Fruit fly (Drosophila melanogaster) whole organism, prepupa: ENCODE results near the gene Pop4.
A peak's percentile ranks its signal among the peaks of the same experiment; 100 is the strongest.

ENCODE experiments used
- Blimp-1 ChIP-seq: fragments of 200-800 bp; sonication (Bioruptor generic); optimal IDR thresholded peaks from 3 replicates; lab custom pipeline; 2017; ENCODE audit warnings: missing biosample characterization, missing genetic modification characterization, mild to moderate bottlenecking, moderate library complexity, missing genetic modification reagents
- CG10631 ChIP-seq: fragments of 200-800 bp; sonication (Bioruptor generic); optimal IDR thresholded peaks from 2 replicates; lab custom pipeline; 2016; ENCODE audit warnings: missing biosample characterization, missing genetic modification characterization
- CG10669 ChIP-seq: fragments of 200-800 bp; sonication (Bioruptor generic); optimal IDR thresholded peaks from 3 replicates; lab custom pipeline; 2018; ENCODE audit warnings: missing biosample characterization, mild to moderate bottlenecking, missing genetic modification characterization, moderate library complexity
- CG11294 ChIP-seq: fragments of 200-800 bp; sonication (Bioruptor generic); IDR thresholded peaks from 2 replicates; pipeline ENCODE4 v1.3.6; 2022; ENCODE audit warnings: missing biosample characterization, missing genetic modification characterization
- CG11762 ChIP-seq: fragments of 200-800 bp; sonication (Bioruptor generic); optimal IDR thresholded peaks from 3 replicates; lab custom pipeline; 2016; ENCODE audit warnings: missing biosample characterization, missing genetic modification characterization; ENCODE audit not compliant: insufficient read depth
- CG11902 ChIP-seq: fragments of 200-800 bp; sonication (Bioruptor generic); optimal IDR thresholded peaks from 3 replicates; lab custom pipeline; 2016; ENCODE audit warnings: missing biosample characterization, missing genetic modification characterization
- CG15336 ChIP-seq: fragments of 200-800 bp; sonication (Bioruptor generic); IDR thresholded peaks from 2 replicates; pipeline ENCODE4 v1.3.6; 2022; ENCODE audit warnings: missing biosample characterization, missing genetic modification characterization
- CG1621 ChIP-seq: fragments of 200-800 bp; sonication (Bioruptor generic); optimal IDR thresholded peaks from 3 replicates; lab custom pipeline; 2018; ENCODE audit warnings: missing biosample characterization, mild to moderate bottlenecking, missing genetic modification characterization
- CG16779 ChIP-seq: fragments of 200-800 bp; sonication (Bioruptor generic); optimal IDR thresholded peaks from 3 replicates; lab custom pipeline; 2017; ENCODE audit warnings: missing biosample characterization, mild to moderate bottlenecking, missing genetic modification characterization
- CG3032 ChIP-seq: fragments of 200-800 bp; optimal IDR thresholded peaks from 2 replicates; lab custom pipeline; 2019; ENCODE audit warnings: missing biosample characterization, mild to moderate bottlenecking, missing genetic modification characterization, moderate library complexity
- CG31627 ChIP-seq: fragments of 200-800 bp; sonication (Bioruptor generic); optimal IDR thresholded peaks from 3 replicates; lab custom pipeline; 2016; ENCODE audit warnings: missing biosample characterization, missing genetic modification characterization
- CG34406 ChIP-seq: fragments of 200-800 bp; sonication (Bioruptor generic); optimal IDR thresholded peaks from 3 replicates; lab custom pipeline; 2016; ENCODE audit warnings: missing biosample characterization, missing genetic modification characterization
- CG3919 ChIP-seq: fragments of 200-800 bp; sonication (Bioruptor generic); optimal IDR thresholded peaks from 3 replicates; lab custom pipeline; 2016; ENCODE audit warnings: missing biosample characterization, missing genetic modification characterization
- CG6163 ChIP-seq: fragments of 200-800 bp; sonication (Bioruptor generic); IDR thresholded peaks from 3 replicates; pipeline ENCODE4 v1.3.6; 2022; ENCODE audit warnings: missing biosample characterization, missing genetic modification characterization
- CG6792 ChIP-seq: fragments of 200-800 bp; sonication (Bioruptor generic); optimal IDR thresholded peaks from 3 replicates; lab custom pipeline; 2016; ENCODE audit warnings: missing biosample characterization, missing genetic modification characterization
- CG8632 ChIP-seq: fragments of 200-800 bp; sonication (Bioruptor generic); optimal IDR thresholded peaks from 3 replicates; lab custom pipeline; 2016; ENCODE audit warnings: missing biosample characterization, missing genetic modification characterization
- Eip75B ChIP-seq: fragments of 200-800 bp; sonication (Bioruptor generic); optimal IDR thresholded peaks from 3 replicates; lab custom pipeline; 2016; ENCODE audit warnings: missing biosample characterization, missing genetic modification characterization
- Eip78C ChIP-seq: fragments of 200-800 bp; sonication (Bioruptor generic); peaks from one replicate; lab custom pipeline; 2016; ENCODE audit warnings: missing biosample characterization, missing genetic modification characterization
- Eip93F ChIP-seq: fragments of 200-800 bp; sonication (Bioruptor generic); optimal IDR thresholded peaks from 2 replicates; lab custom pipeline; 2016; ENCODE audit warnings: missing biosample characterization, mild to moderate bottlenecking, missing genetic modification characterization
- Ets96B ChIP-seq: fragments of 200-800 bp; optimal IDR thresholded peaks from 2 replicates; lab custom pipeline; 2019; ENCODE audit warnings: missing biosample characterization, mild to moderate bottlenecking, missing genetic modification characterization, moderate library complexity
- Gug ChIP-seq: fragments of 200-800 bp; sonication (Bioruptor generic); IDR thresholded peaks from 2 replicates; pipeline ENCODE4 v1.3.6; 2022; ENCODE audit warnings: missing biosample characterization, missing genetic modification characterization
- Hr38 ChIP-seq: sonication (Bioruptor generic); optimal IDR thresholded peaks from 2 replicates; lab custom pipeline; 2016; ENCODE audit warnings: missing biosample characterization, missing genetic modification characterization
- Hr39 ChIP-seq: fragments of 200-800 bp; sonication (Bioruptor generic); optimal IDR thresholded peaks from 2 replicates; lab custom pipeline; 2016; ENCODE audit warnings: missing biosample characterization, missing genetic modification characterization
- Lpt ChIP-seq: fragments of 200-800 bp; sonication (Bioruptor generic); optimal IDR thresholded peaks from 3 replicates; lab custom pipeline; 2016; ENCODE audit warnings: missing biosample characterization, missing genetic modification characterization
- Met ChIP-seq: fragments of 200-800 bp; sonication (Bioruptor generic); optimal IDR thresholded peaks from 3 replicates; lab custom pipeline; 2016; ENCODE audit warnings: missing biosample characterization, missing genetic modification characterization
- OdsH ChIP-seq: fragments of 200-800 bp; sonication (Bioruptor generic); optimal IDR thresholded peaks from 3 replicates; lab custom pipeline; 2016; ENCODE audit warnings: missing biosample characterization, missing genetic modification characterization
- Sox102F ChIP-seq: fragments of 200-800 bp; sonication (Bioruptor generic); optimal IDR thresholded peaks from 2 replicates; lab custom pipeline; 2016; ENCODE audit warnings: missing biosample characterization, mild to moderate bottlenecking, missing genetic modification characterization
- Sox14 ChIP-seq: fragments of 200-800 bp; sonication (Bioruptor generic); optimal IDR thresholded peaks from 3 replicates; lab custom pipeline; 2016; ENCODE audit warnings: missing biosample characterization, missing genetic modification characterization
- Sox15 ChIP-seq: fragments of 200-800 bp; sonication (Bioruptor generic); optimal IDR thresholded peaks from 3 replicates; lab custom pipeline; 2016; ENCODE audit warnings: missing biosample characterization, missing genetic modification characterization
- achi ChIP-seq: fragments of 200-800 bp; sonication (Bioruptor generic); optimal IDR thresholded peaks from 3 replicates; lab custom pipeline; 2016; ENCODE audit warnings: missing biosample characterization, missing genetic modification characterization
- acj6 ChIP-seq: fragments of 200-800 bp; sonication (Bioruptor generic); optimal IDR thresholded peaks from 3 replicates; lab custom pipeline; 2016; ENCODE audit warnings: missing biosample characterization, missing genetic modification characterization
- cyc ChIP-seq: fragments of 200-800 bp; sonication (Bioruptor generic); optimal IDR thresholded peaks from 3 replicates; lab custom pipeline; 2016; ENCODE audit warnings: missing biosample characterization, missing genetic modification characterization
- dac ChIP-seq: fragments of 200-800 bp; sonication (Bioruptor generic); optimal IDR thresholded peaks from 2 replicates; lab custom pipeline; 2017; ENCODE audit warnings: missing biosample characterization, mild to moderate bottlenecking, missing genetic modification characterization
- dsx ChIP-seq: fragments of 200-800 bp; optimal IDR thresholded peaks from 3 replicates; lab custom pipeline; 2019; ENCODE audit warnings: missing biosample characterization, mild to moderate bottlenecking, missing genetic modification characterization, moderate library complexity; ENCODE audit not compliant: poor library complexity, severe bottlenecking
- eg ChIP-seq: fragments of 200-800 bp; sonication (Bioruptor generic); IDR thresholded peaks from 3 replicates; pipeline ENCODE4 v1.3.6; 2022; ENCODE audit warnings: missing biosample characterization, missing genetic modification characterization
- esn ChIP-seq: fragments of 200-800 bp; sonication (Bioruptor generic); optimal IDR thresholded peaks from 2 replicates; lab custom pipeline; 2016; ENCODE audit warnings: missing biosample characterization, mild to moderate bottlenecking, missing genetic modification characterization, moderate library complexity
- fd59A ChIP-seq: fragments of 200-800 bp; sonication (Bioruptor generic); optimal IDR thresholded peaks from 2 replicates; lab custom pipeline; 2017; ENCODE audit warnings: missing biosample characterization, mild to moderate bottlenecking, missing genetic modification characterization, missing genetic modification reagents
- fd85E ChIP-seq: fragments of 200-800 bp; sonication (Bioruptor generic); optimal IDR thresholded peaks from 3 replicates; lab custom pipeline; 2016; ENCODE audit warnings: missing biosample characterization, missing genetic modification characterization
- fkh ChIP-seq: fragments of 200-800 bp; sonication (Bioruptor generic); optimal IDR thresholded peaks from 3 replicates; lab custom pipeline; 2017; ENCODE audit warnings: missing biosample characterization, mild to moderate bottlenecking, missing genetic modification characterization, moderate library complexity
- lz ChIP-seq: fragments of 200-800 bp; sonication (Bioruptor generic); optimal IDR thresholded peaks from 3 replicates; lab custom pipeline; 2016; ENCODE audit warnings: missing biosample characterization, missing genetic modification characterization
- net ChIP-seq: fragments of 200-800 bp; sonication (Bioruptor generic); optimal IDR thresholded peaks from 3 replicates; lab custom pipeline; 2016; ENCODE audit warnings: missing biosample characterization, missing genetic modification characterization
- pdm3 ChIP-seq: fragments of 200-800 bp; sonication (Bioruptor generic); optimal IDR thresholded peaks from 3 replicates; lab custom pipeline; 2016; ENCODE audit warnings: missing biosample characterization, missing genetic modification characterization
- spab ChIP-seq: fragments of 200-800 bp; sonication (Bioruptor generic); optimal IDR thresholded peaks from 2 replicates; lab custom pipeline; 2017; ENCODE audit warnings: missing biosample characterization, mild to moderate bottlenecking, missing genetic modification characterization, missing genetic modification reagents
- ss ChIP-seq, 2 experiments: fragments of 200-800 bp; sonication (Bioruptor generic); optimal IDR thresholded peaks; 2 replicates in 1 of 2; 3 replicates in 1 of 2; lab custom pipeline; 2017 to 2018; ENCODE audit warnings: mild to moderate bottlenecking in 2 of 2, missing biosample characterization in 2 of 2, missing genetic modification characterization in 2 of 2, moderate library complexity in 1 of 2
- svp ChIP-seq: fragments of 200-800 bp; sonication (Bioruptor generic); peaks from one replicate; lab custom pipeline; 2016; ENCODE audit warnings: missing biosample characterization, missing genetic modification characterization
- topi ChIP-seq: fragments of 200-800 bp; sonication (Bioruptor generic); optimal IDR thresholded peaks from 3 replicates; lab custom pipeline; 2016; ENCODE audit warnings: missing biosample characterization, missing genetic modification characterization

Pop4 gene

dm6 chr3L:8013865-8014216, 35.4 kb upstream of the Pop4 start (continued):
- TF ChIP-seq Met (GFP tag; lab: Kevin White, UChicago) = no peak
- no peak for TF ChIP-seq acj6 (GFP tag; lab: Kevin White, UChicago)
- no peak for TF ChIP-seq CG6792 (GFP tag; lab: Kevin White, UChicago)
- peak; percentile 47 for TF ChIP-seq CG11762 (GFP tag; lab: Kevin White, UChicago)
- peak; percentile 21 for TF ChIP-seq CG34406
- TF ChIP-seq CG10669 (GFP tag; lab: Kevin White, UChicago) = peak; percentile 54
- TF ChIP-seq CG3919 (GFP tag; lab: Kevin White, UChicago) = peak; percentile 29
- TF ChIP-seq CG3032 = peak; percentile 69
- TF ChIP-seq CG16779 (tag; lab: Kevin White, UChicago) = peak; percentile 73
- no peak for TF ChIP-seq CG11902 (GFP tag; lab: Kevin White, UChicago)
- no peak for TF ChIP-seq topi (GFP tag; lab: Kevin White, UChicago)
- TF ChIP-seq Lpt = peak; percentile 54
- TF ChIP-seq Eip78C (GFP tag; lab: Kevin White, UChicago) = peak; percentile 83

- TF ChIP-seq CG6792 (GFP tag; lab: Kevin White, UChicago) (peak; percentile 11), CG10631 (GFP tag; lab: Kevin White, UChicago) (peak; percentile 36), CG11294 (GFP tag; lab: Robert Waterston, UW) (no peak), Sox14 (GFP tag; lab: Kevin White, UChicago) (peak; percentile 38), acj6 (GFP tag; lab: Kevin White, UChicago) (no peak), dac (GFP tag; lab: Kevin White, UChicago) (no peak), Eip75B (GFP tag; lab: Kevin White, UChicago) (no peak), CG3032 (peak; percentile 38), CG16779 (tag; lab: Kevin White, UChicago) (no peak), pdm3 (GFP tag; lab: Kevin White, UChicago) (peak; percentile 40), Sox102F (GFP tag; lab: Kevin White, UChicago) (no peak), Ets96B (tag; lab: Kevin White, UChicago) (peak; percentile 61), spab (GFP tag; lab: Kevin White, UChicago) (peak; percentile 37), CG11762 (GFP tag; lab: Kevin White, UChicago) (no peak), fd85E (GFP tag; lab: Kevin White, UChicago) (no peak), CG8632 (no peak), ss (GFP tag; optimal IDR thresholded peaks at IDR 0.05; lab: Kevin White, UChicago) (peak in 1 of 2 experiments; percentile 46), eg (GFP tag; lab: Robert Waterston, UW) (no peak), net (GFP tag; lab: Kevin White, UChicago) (no peak), lz (GFP tag; lab: Kevin White, UChicago) (peak; percentile 27), Gug (GFP tag; lab: Robert Waterston, UW) (no peak), svp (GFP tag; lab: Kevin White, UChicago) (no peak), Met (GFP tag; lab: Kevin White, UChicago) (peak; percentile 41), CG10669 (GFP tag; lab: Kevin White, UChicago) (peak; percentile 62), CG11902 (GFP tag; lab: Kevin White, UChicago) (no peak), CG3919 (GFP tag; lab: Kevin White, UChicago) (peak; percentile 0), fd59A (peak; percentile 46), Blimp-1 (GFP tag; lab: Kevin White, UChicago) (peak; percentile 36), dsx (peak; percentile 79), Sox15 (GFP tag; lab: Kevin White, UChicago) (peak; percentile 9), Hr38 (GFP tag; lab: Kevin White, UChicago) (no peak), CG31627 (GFP tag; lab: Kevin White, UChicago) (peak; percentile 31), fkh (no peak), CG6163 (GFP tag; lab: Robert Waterston, UW) (0 out of 3 replicates have a peak, but pooled peaks have one; percentile 13), CG34406 (no peak), CG15336 (GFP tag; lab: Robert Waterston, UW) (no peak), achi (GFP tag; lab: Kevin White, UChicago) (peak; percentile 33), topi (GFP tag; lab: Kevin White, UChicago) (peak; percentile 39), Hr39 (GFP tag; lab: Kevin White, UChicago) (peak; percentile 32), esn (GFP tag; lab: Kevin White, UChicago) (peak; percentile 54), cyc (GFP tag; lab: Kevin White, UChicago) (peak; percentile 34), Eip93F (no peak), CG1621 (tag; lab: Kevin White, UChicago) (peak; percentile 22), OdsH (GFP tag; lab: Kevin White, UChicago) (peak; percentile 38)
Measured at dm6 chr3L:8013001-8013864, 34.8 kb upstream of the Pop4 start.
